Worm (Caenorhabditis elegans) whole organism, L3 larva: ENCODE results near the gene T22E5.1.

ENCODE experiments used
- R02D3.7 ChIP-seq: fragments of 150-350 bp; optimal IDR thresholded peaks from 2 replicates; lab custom pipeline; 2014; ENCODE audit warnings: missing biosample characterization, missing genetic modification characterization
- ZK546.5 ChIP-seq: sonication (generic microtip); optimal IDR thresholded peaks from 2 replicates; lab custom pipeline; 2017; ENCODE audit warnings: missing biosample characterization, missing genetic modification characterization
- ceh-16 ChIP-seq: sonication (generic microtip); optimal IDR thresholded peaks from 2 replicates; lab custom pipeline; 2017; ENCODE audit warnings: missing biosample characterization, missing genetic modification characterization
- ceh-28 ChIP-seq: fragments of 150-350 bp; optimal IDR thresholded peaks from 2 replicates; lab custom pipeline; 2014; ENCODE audit warnings: missing biosample characterization, missing genetic modification reagents, missing genetic modification characterization
- ceh-82 ChIP-seq: fragments of 150-350 bp; optimal IDR thresholded peaks from 2 replicates; lab custom pipeline; 2014; ENCODE audit warnings: missing biosample characterization, missing genetic modification characterization
- ceh-9 ChIP-seq: sonication (generic microtip); optimal IDR thresholded peaks from 2 replicates; lab custom pipeline; 2018; ENCODE audit warnings: missing biosample characterization, missing genetic modification characterization
- daf-12 ChIP-seq: fragments of 150-350 bp; optimal IDR thresholded peaks from 2 replicates; lab custom pipeline; 2014; ENCODE audit warnings: missing biosample characterization, missing genetic modification reagents, missing genetic modification characterization
- egl-27 ChIP-seq: sonication (generic microtip); optimal IDR thresholded peaks from 4 replicates; lab custom pipeline; 2017; ENCODE audit warnings: missing biosample characterization, missing genetic modification reagents, missing genetic modification characterization
- egl-5 ChIP-seq: fragments of 150-350 bp; optimal IDR thresholded peaks from 2 replicates; lab custom pipeline; 2017; ENCODE audit warnings: missing biosample characterization, missing genetic modification reagents, missing genetic modification characterization, inconsistent platforms
- elt-1 ChIP-seq: fragments of 150-350 bp; optimal IDR thresholded peaks from 2 replicates; lab custom pipeline; 2014; ENCODE audit warnings: missing biosample characterization, missing genetic modification characterization
- elt-2 ChIP-seq: sonication (generic microtip); optimal IDR thresholded peaks from 2 replicates; lab custom pipeline; 2016; ENCODE audit warnings: missing genetic modification reagents, mild to moderate bottlenecking, missing genetic modification characterization, missing compliant biosample characterization
- elt-3 ChIP-seq, 3 experiments: fragments of 150-350 bp in 1 of 3; sonication (generic microtip) in 2 of 3; optimal IDR thresholded peaks; 2 replicates in 2 of 3; 4 replicates in 1 of 3; lab custom pipeline; 2014 to 2017; ENCODE audit warnings: missing biosample characterization in 3 of 3, missing genetic modification characterization in 3 of 3
- eor-1 ChIP-seq, 2 experiments: fragments of 150-350 bp; optimal IDR thresholded peaks; 2 replicates each; lab custom pipeline; 2014 to 2018; ENCODE audit warnings: missing biosample characterization in 2 of 2, missing genetic modification characterization in 2 of 2
- fkh-10 ChIP-seq: sonication (generic microtip); optimal IDR thresholded peaks from 2 replicates; lab custom pipeline; 2017; ENCODE audit warnings: missing biosample characterization, missing genetic modification reagents, missing genetic modification characterization
- fkh-2 ChIP-seq: fragments of 150-350 bp; optimal IDR thresholded peaks from 2 replicates; lab custom pipeline; 2014; ENCODE audit warnings: missing biosample characterization, missing genetic modification reagents, missing genetic modification characterization
- fos-1 ChIP-seq: fragments of 150-350 bp; optimal IDR thresholded peaks from 2 replicates; lab custom pipeline; 2014; ENCODE audit warnings: missing biosample characterization, missing genetic modification characterization
- hmg-11 ChIP-seq: sonication (generic microtip); optimal IDR thresholded peaks from 2 replicates; lab custom pipeline; 2016; ENCODE audit warnings: missing genetic modification characterization, missing compliant biosample characterization
- jun-1 ChIP-seq: fragments of 150-350 bp; optimal IDR thresholded peaks from 2 replicates; lab custom pipeline; 2014; ENCODE audit warnings: missing biosample characterization, missing genetic modification reagents, missing genetic modification characterization
- lin-15B ChIP-seq: fragments of 150-350 bp; optimal IDR thresholded peaks from 2 replicates; lab custom pipeline; 2014; ENCODE audit warnings: missing biosample characterization, missing genetic modification characterization
- lsy-12 ChIP-seq: sonication (generic microtip); optimal IDR thresholded peaks from 2 replicates; lab custom pipeline; 2016; ENCODE audit warnings: mild to moderate bottlenecking, missing genetic modification characterization, missing compliant biosample characterization
- mdl-1 ChIP-seq: fragments of 150-350 bp; optimal IDR thresholded peaks from 2 replicates; lab custom pipeline; 2014; ENCODE audit warnings: missing biosample characterization, missing genetic modification characterization
- nfya-1 ChIP-seq: sonication (generic microtip); optimal IDR thresholded peaks from 2 replicates; lab custom pipeline; 2017; ENCODE audit warnings: missing genetic modification characterization, mild to moderate bottlenecking, missing compliant biosample characterization, antibody characterized with exemption, moderate library complexity; ENCODE audit not compliant: insufficient read depth
- nhr-12 ChIP-seq: fragments of 150-350 bp; optimal IDR thresholded peaks from 2 replicates; lab custom pipeline; 2014; ENCODE audit warnings: missing biosample characterization, missing genetic modification characterization
- nhr-23 ChIP-seq: fragments of 150-350 bp; optimal IDR thresholded peaks from 2 replicates; lab custom pipeline; 2014; ENCODE audit warnings: missing biosample characterization, missing genetic modification reagents, missing genetic modification characterization
- nhr-25 ChIP-seq: sonication (generic microtip); optimal IDR thresholded peaks from 2 replicates; lab custom pipeline; 2017; ENCODE audit warnings: missing biosample characterization, missing genetic modification characterization
- nhr-43 ChIP-seq: sonication (generic microtip); optimal IDR thresholded peaks from 2 replicates; lab custom pipeline; 2016; ENCODE audit warnings: mild to moderate bottlenecking, missing genetic modification characterization, missing compliant biosample characterization; ENCODE audit not compliant: poor library complexity, severe bottlenecking
- nhr-67 ChIP-seq: fragments of 150-350 bp; optimal IDR thresholded peaks from 2 replicates; lab custom pipeline; 2014; ENCODE audit warnings: missing biosample characterization, missing genetic modification characterization
- nhr-76 ChIP-seq: fragments of 150-350 bp; sonication (generic microtip); optimal IDR thresholded peaks from 5 replicates; lab custom pipeline; 2014; ENCODE audit warnings: missing biosample characterization, missing genetic modification characterization
- pha-4 ChIP-seq: fragments of 150-350 bp; optimal IDR thresholded peaks from 2 replicates; lab custom pipeline; 2014; ENCODE audit warnings: missing biosample characterization, missing genetic modification reagents, missing genetic modification characterization
- pqm-1 ChIP-seq: fragments of 150-350 bp; optimal IDR thresholded peaks from 2 replicates; lab custom pipeline; 2017; ENCODE audit warnings: missing biosample characterization, missing genetic modification characterization, inconsistent platforms
- skn-1 ChIP-seq: fragments of 150-350 bp; optimal IDR thresholded peaks from 2 replicates; lab custom pipeline; 2014; ENCODE audit warnings: missing biosample characterization, missing genetic modification characterization
- tbx-2 ChIP-seq: sonication (generic microtip); optimal IDR thresholded peaks from 2 replicates; lab custom pipeline; 2016; ENCODE audit warnings: mild to moderate bottlenecking, missing genetic modification characterization, missing compliant biosample characterization
- unc-62 ChIP-seq: fragments of 150-350 bp; sonication (generic microtip); optimal IDR thresholded peaks from 4 replicates; lab custom pipeline; 2014; ENCODE audit warnings: missing biosample characterization, missing genetic modification reagents, missing genetic modification characterization
- zag-1 ChIP-seq: fragments of 150-350 bp; optimal IDR thresholded peaks from 2 replicates; lab custom pipeline; 2014; ENCODE audit warnings: missing biosample characterization, missing genetic modification characterization
- ztf-4 ChIP-seq: fragments of 150-350 bp; optimal IDR thresholded peaks from 2 replicates; lab custom pipeline; 2014; ENCODE audit warnings: missing biosample characterization, missing genetic modification characterization

Gene T22E5.1

ce11 chrX:6445239-6445638 lies 32.6 kb downstream of the T22E5.1 start:
- TF ChIP-seq pha-4 (tag; lab: Kevin White, UChicago) = no peak
- peak; percentile 91 for TF ChIP-seq skn-1
- no peak for TF ChIP-seq eor-1 (tag; optimal IDR thresholded peaks at IDR 0.05; lab: Kevin White, UChicago)
- no peak for TF ChIP-seq fkh-10 (GFP tag; lab: Kevin White, UChicago)
- peak; percentile 32 for TF ChIP-seq pqm-1 (tag; lab: Kevin White, UChicago)
- no peak for TF ChIP-seq nhr-67 (tag; lab: Kevin White, UChicago)
- TF ChIP-seq elt-2 = peak; percentile 86
- TF ChIP-seq elt-1 = no peak

DNA sequence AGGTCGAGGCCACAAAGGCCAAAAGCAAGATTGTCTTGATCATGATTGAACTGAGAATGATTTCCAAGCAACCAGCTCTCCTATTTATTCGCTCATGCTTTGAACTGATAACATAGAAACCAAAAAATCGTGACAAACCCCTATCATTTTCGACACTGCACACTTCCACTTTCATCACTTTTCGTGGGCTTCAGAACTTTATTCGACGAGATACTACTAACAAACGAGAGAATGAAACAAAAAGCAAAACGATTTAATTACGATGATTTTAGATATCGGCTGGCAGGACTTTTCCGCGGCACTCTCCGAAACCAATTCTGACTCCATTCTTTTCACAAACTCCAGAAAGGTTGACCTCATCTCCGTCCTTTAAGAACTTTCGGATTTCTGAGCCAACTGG lies 33.9 kb downstream of the T22E5.1 start, which contains the start of gene asp-14:
Gene asp-14, minus strand, starts transcription at position 101 of the 400 bp plus-strand sequence.
- TF ChIP-seq elt-2 (peak; percentile 16), daf-12 (tag; lab: Kevin White, UChicago) (no peak)

DNA sequence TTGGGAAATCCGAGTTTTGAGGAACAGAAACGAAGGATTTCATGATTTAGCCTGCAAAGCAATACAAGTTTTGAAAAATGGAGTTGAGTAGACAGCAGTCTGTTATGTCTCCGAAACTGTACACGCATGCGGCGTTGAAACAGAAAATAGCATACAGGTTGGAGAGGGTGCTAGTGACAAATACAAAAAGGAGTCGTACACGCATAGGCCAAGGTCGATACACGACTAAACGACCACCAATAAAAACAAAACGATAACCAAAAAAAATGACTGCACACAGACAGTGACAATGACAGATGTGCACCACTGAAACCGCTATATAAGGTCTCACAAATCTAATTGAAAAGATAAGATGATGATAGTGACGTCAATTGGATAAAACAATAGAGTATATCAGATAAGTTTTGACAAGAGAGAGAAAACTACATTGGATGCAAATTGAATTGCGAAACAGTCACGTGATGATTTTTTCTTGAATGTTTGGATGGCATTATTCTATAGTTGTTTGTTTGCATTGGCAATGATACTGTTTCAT lies 36.3 kb downstream of the T22E5.1 start, which contains the start of gene fah-1:
Gene fah-1, minus strand, starts transcription at position 51 of the 535 bp plus-strand sequence.
- TF ChIP-seq ceh-16 (tag; lab: Kevin White, UChicago) (no peak), elt-3 (tag; optimal IDR thresholded peaks at IDR 0.05; lab: Kevin White, UChicago) (peak in 2 of 3 experiments; percentile 61 to 89), nhr-25 (tag; lab: Kevin White, UChicago) (peak; percentile 78), elt-2 (peak; percentile 79), unc-62 (GFP tag; lab: Kevin White, UChicago) (peak; percentile 34), ceh-9 (tag; lab: Kevin White, UChicago) (no peak), jun-1 (peak; percentile 55), nhr-43 (tag; lab: Kevin White, UChicago) (peak; percentile 64), elt-1 (peak; percentile 51), eor-1 (tag; optimal IDR thresholded peaks at IDR 0.05; lab: Kevin White, UChicago) (no peak), skn-1 (peak; percentile 20), ceh-28 (peak; percentile 71), fkh-2 (tag; lab: Kevin White, UChicago) (no peak), fos-1 (no peak), nhr-23 (peak; percentile 67), mdl-1 (tag; lab: Kevin White, UChicago) (peak; percentile 31), tbx-2 (tag; lab: Kevin White, UChicago) (no peak)
- TF ChIP-seq, all 47 proteins: peak for 11

ce11 chrX:6450839-6451491 lies 38.3 kb downstream of the T22E5.1 start, which contains the start of the genes grl-6 and K10C2.6:
TSS of gene grl-6 (minus strand) at chrX:6450939.
TSS of gene K10C2.6 (plus strand) at chrX:6451441.
- TF ChIP-seq elt-3 (tag; optimal IDR thresholded peaks at IDR 0.05; lab: Kevin White, UChicago) = no peak
- TF ChIP-seq egl-27 (tag; lab: Kevin White, UChicago) = no peak
- no peak for TF ChIP-seq pha-4 (tag; lab: Kevin White, UChicago)
- no peak for TF ChIP-seq elt-1
- TF ChIP-seq ceh-82 (tag; lab: Kevin White, UChicago) = no peak
- no peak for TF ChIP-seq lsy-12 (tag; lab: Kevin White, UChicago)
- no peak for TF ChIP-seq nfya-1 (tag; lab: Kevin White, UChicago)
- TF ChIP-seq nhr-67 (tag; lab: Kevin White, UChicago) = no peak
- no peak for TF ChIP-seq egl-5
- no peak for TF ChIP-seq lin-15B (tag; lab: Kevin White, UChicago)
- TF ChIP-seq fkh-2 (tag; lab: Kevin White, UChicago) = no peak
- TF ChIP-seq, all 47 proteins: peak for 0

DNA sequence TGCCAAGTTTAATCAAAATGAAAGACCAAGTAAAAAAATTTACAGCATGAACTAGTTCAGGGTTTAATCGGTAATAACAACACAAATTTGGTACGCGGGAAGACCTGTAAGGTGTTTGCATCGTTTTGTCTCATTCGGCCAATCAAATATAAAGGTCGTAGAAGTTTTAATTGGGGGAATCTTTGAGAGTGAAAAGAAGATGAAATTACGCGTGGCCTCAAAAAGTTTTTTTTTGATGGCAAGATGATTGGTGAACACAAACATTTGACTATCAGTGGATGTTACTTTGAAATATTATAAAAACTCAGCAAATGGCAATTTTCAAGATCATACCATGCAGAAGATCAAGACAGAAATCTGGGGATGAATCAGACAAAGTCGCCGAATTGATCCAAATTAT lies 42.5 kb downstream of the T22E5.1 start, which contains the start of gene nas-33:
Gene nas-33, minus strand, starts transcription at position 101 of the 400 bp plus-strand sequence.
- no peak for TF ChIP-seq nhr-23
- no peak for TF ChIP-seq ztf-4 (tag; lab: Kevin White, UChicago)
- no peak for TF ChIP-seq nhr-43 (tag; lab: Kevin White, UChicago)
- TF ChIP-seq nhr-12 (tag; lab: Kevin White, UChicago) = no peak
- no peak for TF ChIP-seq ceh-28
- TF ChIP-seq ZK546.5 (tag; lab: Kevin White, UChicago) = no peak
- no peak for TF ChIP-seq R02D3.7 (tag; lab: Kevin White, UChicago)
- TF ChIP-seq ceh-9 (tag; lab: Kevin White, UChicago) = no peak
- TF ChIP-seq eor-1 (tag; optimal IDR thresholded peaks at IDR 0.05; lab: Kevin White, UChicago) = no peak
- no peak for TF ChIP-seq zag-1 (tag; lab: Kevin White, UChicago)
- TF ChIP-seq hmg-11 (tag; lab: Kevin White, UChicago) = no peak
- no peak for TF ChIP-seq ceh-82 (tag; lab: Kevin White, UChicago)
- TF ChIP-seq pha-4 (tag; lab: Kevin White, UChicago) = no peak
- TF ChIP-seq mdl-1 (tag; lab: Kevin White, UChicago) = no peak
- TF ChIP-seq nhr-76 = no peak
